Fruit fly (Drosophila melanogaster) whole organism, embryonic: ENCODE measurements around the gene Uba4.

Experiments
- Abd-B ChIP-seq: fragments of 200-800 bp; sonication (Bioruptor generic); optimal IDR thresholded peaks from 2 replicates; lab custom pipeline; 2018; ENCODE audit warnings: missing biosample characterization, mild to moderate bottlenecking, missing genetic modification characterization, moderate library complexity
- CG10979 ChIP-seq: fragments of 200-800 bp; sonication (Bioruptor generic); optimal IDR thresholded peaks from 2 replicates; lab custom pipeline; 2018; ENCODE audit warnings: missing biosample characterization, mild to moderate bottlenecking, missing genetic modification characterization, moderate library complexity
- CG11085 ChIP-seq: fragments of 200-800 bp; sonication (Bioruptor generic); IDR thresholded peaks from 2 replicates; pipeline ENCODE4 v1.3.6; 2022; ENCODE audit warnings: missing biosample characterization, missing genetic modification characterization
- CG11398 ChIP-seq: fragments of 200-800 bp; sonication (Bioruptor generic); optimal IDR thresholded peaks from 2 replicates; lab custom pipeline; 2016; ENCODE audit warnings: missing biosample characterization, missing genetic modification characterization
- CG12155 ChIP-seq: fragments of 200-800 bp; sonication (Bioruptor generic); optimal IDR thresholded peaks from 3 replicates; lab custom pipeline; 2016; ENCODE audit warnings: missing biosample characterization, missing genetic modification characterization
- CG12299 ChIP-seq: fragments of 200-800 bp; sonication (Bioruptor generic); optimal IDR thresholded peaks from 2 replicates; lab custom pipeline; 2018; ENCODE audit warnings: missing biosample characterization, mild to moderate bottlenecking, missing genetic modification characterization
- CG13894 ChIP-seq: fragments of 200-800 bp; sonication (Bioruptor generic); optimal IDR thresholded peaks from 3 replicates; lab custom pipeline; 2018; ENCODE audit warnings: missing biosample characterization, mild to moderate bottlenecking, missing genetic modification characterization, moderate library complexity
- CG14014 ChIP-seq: fragments of 200-800 bp; sonication (Bioruptor generic); IDR thresholded peaks from 2 replicates; pipeline ENCODE4 v1.3.6; 2022; ENCODE audit warnings: missing biosample characterization, missing genetic modification characterization
- CG14710 ChIP-seq: fragments of 200-800 bp; sonication (Bioruptor generic); optimal IDR thresholded peaks from 3 replicates; lab custom pipeline; 2019; ENCODE audit warnings: missing biosample characterization, mild to moderate bottlenecking, missing genetic modification characterization, moderate library complexity
- CG15696 ChIP-seq: fragments of 200-800 bp; sonication (Bioruptor generic); optimal IDR thresholded peaks from 2 replicates; lab custom pipeline; 2019; ENCODE audit warnings: missing biosample characterization, mild to moderate bottlenecking, missing genetic modification characterization, moderate library complexity
- CG17829 ChIP-seq: fragments of 200-800 bp; optimal IDR thresholded peaks from 2 replicates; lab custom pipeline; 2019; ENCODE audit warnings: missing biosample characterization, mild to moderate bottlenecking, missing genetic modification characterization, moderate library complexity
- CG1792 ChIP-seq: fragments of 200-800 bp; sonication (Bioruptor generic); optimal IDR thresholded peaks from 2 replicates; lab custom pipeline; 2016; ENCODE audit warnings: missing biosample characterization, missing genetic modification characterization
- CG2875 ChIP-seq: fragments of 200-800 bp; sonication (Bioruptor generic); optimal IDR thresholded peaks from 2 replicates; lab custom pipeline; 2017; ENCODE audit warnings: missing biosample characterization, mild to moderate bottlenecking, missing genetic modification characterization, missing genetic modification reagents
- CG32532 ChIP-seq: fragments of 200-800 bp; sonication (Bioruptor generic); IDR thresholded peaks from 2 replicates; pipeline ENCODE4 v1.3.6; 2022; ENCODE audit warnings: missing biosample characterization, missing genetic modification characterization
- CG34376 ChIP-seq: fragments of 200-800 bp; sonication (Bioruptor generic); optimal IDR thresholded peaks from 2 replicates; lab custom pipeline; 2018; ENCODE audit warnings: missing biosample characterization, mild to moderate bottlenecking, missing genetic modification characterization
- CG6272 ChIP-seq: fragments of 200-800 bp; sonication (Bioruptor generic); IDR thresholded peaks from 2 replicates; pipeline ENCODE4 v1.3.6; 2022; ENCODE audit warnings: missing biosample characterization, missing genetic modification characterization
- CG6683 ChIP-seq: fragments of 200-800 bp; sonication (Bioruptor generic); optimal IDR thresholded peaks from 2 replicates; lab custom pipeline; 2017; ENCODE audit warnings: missing biosample characterization, mild to moderate bottlenecking, missing genetic modification characterization, missing genetic modification reagents
- CG6854 ChIP-seq: fragments of 200-800 bp; sonication (Bioruptor generic); optimal IDR thresholded peaks from 3 replicates; lab custom pipeline; 2017; ENCODE audit warnings: missing biosample characterization, mild to moderate bottlenecking, missing genetic modification characterization
- CG8281 ChIP-seq: fragments of 200-800 bp; sonication (Bioruptor generic); optimal IDR thresholded peaks from 2 replicates; lab custom pipeline; 2018; ENCODE audit warnings: missing biosample characterization, mild to moderate bottlenecking, missing genetic modification characterization, moderate library complexity
- CG8290 ChIP-seq, 3 experiments: fragments of 200-800 bp; sonication (Bioruptor generic); optimal IDR thresholded peaks; 2 replicates each; lab custom pipeline; 2016 to 2019; ENCODE audit warnings: missing biosample characterization in 3 of 3, missing genetic modification characterization in 3 of 3, mild to moderate bottlenecking in 2 of 3, moderate library complexity in 1 of 3
- CG8944 ChIP-seq: fragments of 200-800 bp; sonication (Bioruptor generic); optimal IDR thresholded peaks from 3 replicates; lab custom pipeline; 2016; ENCODE audit warnings: missing biosample characterization, missing genetic modification characterization
- CG9215 ChIP-seq: fragments of 200-800 bp; sonication (Bioruptor generic); IDR thresholded peaks from 2 replicates; pipeline ENCODE4 v1.3.6; 2022; ENCODE audit warnings: missing biosample characterization, missing genetic modification characterization
- CG9932 ChIP-seq: fragments of 200-800 bp; sonication (Bioruptor generic); IDR thresholded peaks from 2 replicates; pipeline ENCODE4 v1.3.6; 2022; ENCODE audit warnings: missing biosample characterization, missing genetic modification characterization
- CoRest ChIP-seq: fragments of 200-800 bp; sonication (Bioruptor generic); optimal IDR thresholded peaks from 3 replicates; lab custom pipeline; 2018; ENCODE audit warnings: missing biosample characterization, mild to moderate bottlenecking, missing genetic modification characterization, moderate library complexity
- H2.0 ChIP-seq: fragments of 200-800 bp; sonication (Bioruptor generic); IDR thresholded peaks from 2 replicates; pipeline ENCODE4 v1.3.6; 2022; ENCODE audit warnings: missing biosample characterization, missing genetic modification characterization
- Hand ChIP-seq: fragments of 200-800 bp; sonication (Bioruptor generic); optimal IDR thresholded peaks from 2 replicates; lab custom pipeline; 2017; ENCODE audit warnings: mild to moderate bottlenecking, missing biosample characterization, missing genetic modification reagents, missing genetic modification characterization
- Lpt ChIP-seq: fragments of >200 bp; optimal IDR thresholded peaks from 2 replicates; lab custom pipeline; 2018; ENCODE audit warnings: missing biosample characterization, missing genetic modification characterization
- Mes4 ChIP-seq: fragments of 200-800 bp; sonication (Bioruptor generic); optimal IDR thresholded peaks from 2 replicates; lab custom pipeline; 2016; ENCODE audit warnings: missing biosample characterization, missing genetic modification characterization
- NFAT ChIP-seq: fragments of 200-800 bp; sonication (Bioruptor generic); IDR thresholded peaks from 2 replicates; pipeline ENCODE4 v1.3.6; 2022; ENCODE audit warnings: missing biosample characterization, missing genetic modification characterization
- NK7.1 ChIP-seq: fragments of 200-800 bp; sonication (Bioruptor generic); optimal IDR thresholded peaks from 3 replicates; lab custom pipeline; 2016; ENCODE audit warnings: missing biosample characterization, missing genetic modification characterization
- Nf-YA ChIP-seq: fragments of 200-800 bp; sonication (Bioruptor generic); IDR thresholded peaks from 2 replicates; pipeline ENCODE4 v1.3.6; 2022; ENCODE audit warnings: missing biosample characterization, missing genetic modification characterization
- Poxn ChIP-seq: fragments of 200-800 bp; sonication (Bioruptor generic); IDR thresholded peaks from 2 replicates; pipeline ENCODE4 v1.3.6; 2022; ENCODE audit warnings: missing biosample characterization, missing genetic modification characterization
- Six4 ChIP-seq: fragments of 200-800 bp; sonication (Bioruptor generic); optimal IDR thresholded peaks from 2 replicates; lab custom pipeline; 2016; ENCODE audit warnings: missing biosample characterization, missing genetic modification characterization
- Spps ChIP-seq: fragments of 200-800 bp; sonication (Bioruptor generic); optimal IDR thresholded peaks from 2 replicates; lab custom pipeline; 2018; ENCODE audit warnings: missing biosample characterization, mild to moderate bottlenecking, missing genetic modification characterization
- ab ChIP-seq: fragments of 200-800 bp; sonication (Bioruptor generic); optimal IDR thresholded peaks from 2 replicates; lab custom pipeline; 2016; ENCODE audit warnings: missing biosample characterization, missing genetic modification characterization
- dan ChIP-seq: fragments of 200-800 bp; sonication (Bioruptor generic); IDR thresholded peaks from 2 replicates; pipeline ENCODE4 v1.3.6; 2022; ENCODE audit warnings: missing biosample characterization, missing genetic modification characterization
- disco-r ChIP-seq: fragments of 200-800 bp; sonication (Bioruptor generic); optimal IDR thresholded peaks from 2 replicates; lab custom pipeline; 2016; ENCODE audit warnings: missing biosample characterization, missing genetic modification characterization
- eve ChIP-seq, 2 experiments: fragments of >200 bp; optimal IDR thresholded peaks; 2 replicates each; lab custom pipeline; 2017; ENCODE audit warnings: missing biosample characterization in 2 of 2, missing genetic modification characterization in 2 of 2
- gro ChIP-seq: fragments of 200-800 bp; sonication (Bioruptor generic); optimal IDR thresholded peaks from 2 replicates; lab custom pipeline; 2016; ENCODE audit warnings: missing biosample characterization, missing genetic modification characterization
- hth ChIP-seq: fragments of >200 bp; optimal IDR thresholded peaks from 2 replicates; lab custom pipeline; 2017; ENCODE audit warnings: inconsistent platforms
- ken ChIP-seq: fragments of 200-800 bp; sonication (Bioruptor generic); IDR thresholded peaks from 3 replicates; pipeline ENCODE4 v1.3.6; 2022; ENCODE audit warnings: missing biosample characterization, missing genetic modification characterization
- nerfin-2 ChIP-seq: fragments of 200-800 bp; sonication (Bioruptor generic); IDR thresholded peaks from 2 replicates; pipeline ENCODE4 v1.3.6; 2022; ENCODE audit warnings: missing biosample characterization, missing genetic modification characterization; ENCODE audit not compliant: partially characterized antibody
- oc ChIP-seq: fragments of 200-800 bp; sonication (Bioruptor generic); optimal IDR thresholded peaks from 2 replicates; lab custom pipeline; 2018; ENCODE audit warnings: missing biosample characterization, mild to moderate bottlenecking, missing genetic modification characterization, moderate library complexity
- phol ChIP-seq: fragments of 200-800 bp; sonication (Bioruptor generic); optimal IDR thresholded peaks from 3 replicates; lab custom pipeline; 2018; ENCODE audit warnings: missing biosample characterization, mild to moderate bottlenecking, missing genetic modification characterization, moderate library complexity
- pita ChIP-seq: fragments of 200-800 bp; sonication (Bioruptor generic); optimal IDR thresholded peaks from 2 replicates; lab custom pipeline; 2017; ENCODE audit warnings: missing biosample characterization, mild to moderate bottlenecking, missing genetic modification characterization
- tll ChIP-seq, 2 experiments: fragments of 200-800 bp in 1 of 2; fragments of >200 bp in 1 of 2; sonication (Bioruptor generic) in 1 of 2; optimal IDR thresholded peaks; 2 replicates each; lab custom pipeline; 2017 to 2019; ENCODE audit warnings: missing biosample characterization in 2 of 2, missing genetic modification characterization in 2 of 2, mild to moderate bottlenecking in 1 of 2, moderate library complexity in 1 of 2
- usp ChIP-seq: fragments of >200 bp; optimal IDR thresholded peaks from 2 replicates; lab custom pipeline; 2017; ENCODE audit warnings: missing biosample characterization, missing genetic modification characterization
- wek ChIP-seq: fragments of 200-800 bp; sonication (Bioruptor generic); optimal IDR thresholded peaks from 3 replicates; lab custom pipeline; 2018; ENCODE audit warnings: missing biosample characterization, mild to moderate bottlenecking, missing genetic modification characterization, moderate library complexity
- yki ChIP-seq: fragments of >200 bp; optimal IDR thresholded peaks from 3 replicates; lab custom pipeline; 2018
- z ChIP-seq: fragments of 200-800 bp; sonication (Bioruptor generic); IDR thresholded peaks from 3 replicates; pipeline ENCODE4 v1.3.6; 2022; ENCODE audit warnings: missing biosample characterization, missing genetic modification characterization
- zen2 ChIP-seq: fragments of 200-800 bp; sonication (Bioruptor generic); IDR thresholded peaks from 3 replicates; pipeline ENCODE4 v1.3.6; 2022; ENCODE audit warnings: missing biosample characterization, missing genetic modification characterization; ENCODE audit not compliant: partially characterized antibody

The Uba4 gene

DNA sequence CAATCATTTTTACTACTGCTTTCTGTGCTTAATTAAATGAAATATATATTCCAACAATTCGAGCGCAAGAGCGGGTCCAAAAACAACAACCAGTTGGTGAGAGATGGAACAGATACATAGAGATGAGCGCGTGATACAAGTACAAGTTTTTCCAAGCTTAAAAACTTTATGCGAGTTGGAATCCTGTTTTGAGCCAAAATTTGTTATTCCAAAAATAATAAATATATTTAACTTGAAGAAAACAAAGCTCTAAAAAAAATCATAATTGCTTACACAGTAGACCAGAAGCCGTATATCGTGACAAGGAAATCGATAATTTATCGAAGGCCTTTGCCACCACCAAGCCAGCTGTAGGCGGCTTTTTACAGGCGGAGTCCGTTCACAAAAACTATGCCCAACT lies 2.5 kb upstream of the Uba4 start, which contains the start of the genes CG13097 and PIG-U (continued):
- TF ChIP-seq ab (GFP tag; lab: Kevin White, UChicago), result no peak
- TF ChIP-seq CG17829 (tag; lab: Kevin White, UChicago), result peak; percentile 90
- peak; percentile 64 for TF ChIP-seq Abd-B
- TF ChIP-seq CG2875 (GFP tag; lab: Kevin White, UChicago), result no peak
- no peak for TF ChIP-seq CG6854 (GFP tag; lab: Kevin White, UChicago)
- TF ChIP-seq CG8944, result peak; percentile 75
- peak; percentile 66 for TF ChIP-seq NFAT (GFP tag; lab: Robert Waterston, UW)
- TF ChIP-seq Nf-YA (GFP tag; lab: Robert Waterston, UW), result peak; percentile 68; the same call in 1 of the 2 replicates
- peak; percentile 73 for TF ChIP-seq CG14014 (GFP tag; lab: Robert Waterston, UW)
- peak; percentile 30 for TF ChIP-seq disco-r (GFP tag; lab: Kevin White, UChicago)
- TF ChIP-seq NK7.1, result peak; percentile 52
- peak; percentile 57 for TF ChIP-seq Spps (tag; lab: Kevin White, UChicago)
- no peak for TF ChIP-seq hth (lab: Kevin White, UChicago)
- TF ChIP-seq phol, result peak; percentile 79
- peak; percentile 12 for TF ChIP-seq Mes4
- TF ChIP-seq CG9932, result peak; percentile 92
- TF ChIP-seq CG8281 (tag; lab: Kevin White, UChicago), result no peak
- TF ChIP-seq CG10979, result peak; percentile 72
- TF ChIP-seq CG13894, result peak; percentile 86
- no peak for TF ChIP-seq z (GFP tag; lab: Robert Waterston, UW)
- peak; percentile 86 for TF ChIP-seq CG12155 (GFP tag; lab: Kevin White, UChicago)
- no peak for TF ChIP-seq dan (GFP tag; lab: Robert Waterston, UW)
- TF ChIP-seq wek (GFP tag; lab: Kevin White, UChicago), result no peak
- TF ChIP-seq gro (GFP tag; lab: Kevin White, UChicago), result peak; percentile 86
- TF ChIP-seq yki (lab: Kevin White, UChicago), result no peak
- peak; percentile 72 for TF ChIP-seq CG9215
- TF ChIP-seq CG12299 (tag; lab: Kevin White, UChicago), result peak; percentile 69
- peak; percentile 83; the same call in 2 of the 3 replicates for TF ChIP-seq zen2 (GFP tag; lab: Robert Waterston, UW)
- TF ChIP-seq CG34376, result peak; percentile 83
- TF ChIP-seq CG8290 (GFP tag; optimal IDR thresholded peaks at IDR 0.05; lab: Kevin White, UChicago), result peak; percentile 89
- no peak for TF ChIP-seq CG8290 (tag; optimal IDR thresholded peaks at IDR 0.05; lab: Kevin White, UChicago)
- peak; percentile 28; the same call in 1 of the 2 replicates for TF ChIP-seq CG11085 (GFP tag; lab: Robert Waterston, UW)
- TF ChIP-seq CG6272 (GFP tag; lab: Robert Waterston, UW), result peak; percentile 74
- peak; percentile 83 for TF ChIP-seq CG32532 (GFP tag; lab: Robert Waterston, UW)
- no peak for TF ChIP-seq eve (GFP tag; optimal IDR thresholded peaks at IDR 0.05; lab: Kevin White, UChicago)
- peak; percentile 42; the same call in 1 of the 2 replicates for TF ChIP-seq Poxn
- no peak for TF ChIP-seq oc (tag; lab: Kevin White, UChicago)
- no peak for TF ChIP-seq CG11398 (GFP tag; lab: Kevin White, UChicago)
- no peak for TF ChIP-seq pita (GFP tag; lab: Kevin White, UChicago)
- peak; percentile 59 for TF ChIP-seq Hand (GFP tag; lab: Kevin White, UChicago)
- TF ChIP-seq CG14710 (tag; lab: Kevin White, UChicago), result peak; percentile 89
- TF ChIP-seq CG1792 (GFP tag; lab: Kevin White, UChicago), result peak; percentile 55
- no peak for TF ChIP-seq usp (GFP tag; lab: Kevin White, UChicago)
- TF ChIP-seq ken (GFP tag; lab: Robert Waterston, UW), result peak; percentile 84; the same call in 2 of the 3 replicates
- peak; percentile 74 for TF ChIP-seq Six4 (GFP tag; lab: Kevin White, UChicago)
- TF ChIP-seq tll (GFP tag; optimal IDR thresholded peaks at IDR 0.05; lab: Kevin White, UChicago), result no peak
- TF ChIP-seq CG6683 (GFP tag; lab: Kevin White, UChicago), result peak; percentile 65
- peak; percentile 83 for TF ChIP-seq CG15696 (tag; lab: Kevin White, UChicago)
- TF ChIP-seq nerfin-2 (GFP tag; lab: Robert Waterston, UW), result peak; percentile 77
- no peak for TF ChIP-seq Lpt (GFP tag; lab: Kevin White, UChicago)
- TF ChIP-seq H2.0, result peak; percentile 79
- peak; percentile 84 for TF ChIP-seq CoRest (tag; lab: Kevin White, UChicago)
